Worm (Caenorhabditis elegans): ENCODE results near the gene arcp-1.
A peak's percentile ranks its signal among the peaks of the same experiment; 100 is the strongest.

arcp-1 gene

ce11 chrIII:3765460-3765859 is 6.2 kb upstream of the arcp-1 start, which contains the start of gene C44F1.1:
Gene C44F1.1 (minus strand): TSS chrIII:3765560.
- TF ChIP-seq nhr-111 (GFP tag; optimal IDR thresholded peaks at IDR 0.05) (no peak), aha-1 (tag) (peak; percentile 10)

DNA sequence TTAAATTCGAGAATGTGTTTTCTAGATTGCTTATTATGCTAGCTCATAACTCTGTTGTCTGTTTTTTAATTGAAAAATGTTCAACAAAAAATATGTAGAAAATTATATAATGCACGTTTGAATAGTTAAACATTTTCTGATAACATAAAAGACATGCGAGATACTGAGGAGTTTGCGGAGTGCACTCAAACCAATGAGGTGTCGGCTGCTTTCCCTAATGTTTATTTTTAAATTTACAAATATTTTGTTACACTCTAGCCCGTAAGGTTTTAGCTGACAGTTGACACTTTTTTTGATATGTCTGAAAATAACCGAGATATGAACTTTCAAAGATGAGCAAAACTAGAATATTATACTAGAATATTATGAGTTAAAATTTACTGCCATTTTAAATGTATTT is 5.4 kb upstream of the arcp-1 start:
- TF ChIP-seq dmd-6 (GFP tag; IDR thresholded peaks at IDR 0.05) (no peak), daf-16 (GFP tag; optimal IDR thresholded peaks at IDR 0.05) (no peak), daf-16 (tag; optimal IDR thresholded peaks at IDR 0.05) (peak; percentile 10), dve-1 (tag; optimal IDR thresholded peaks at IDR 0.05; ENCODE audit: insufficient read depth) (peak; percentile 40)

- TF ChIP-seq mep-1 (tag; optimal IDR thresholded peaks at IDR 0.05), result no peak
- TF ChIP-seq nhr-28 (tag; optimal IDR thresholded peaks at IDR 0.05), result peak; percentile 77
- TF ChIP-seq daf-16 (GFP tag; optimal IDR thresholded peaks at IDR 0.05), result no peak
- TF ChIP-seq daf-16 (tag; optimal IDR thresholded peaks at IDR 0.05), result peak; percentile 9
- TF ChIP-seq nhr-77 (tag; optimal IDR thresholded peaks at IDR 0.05), result peak; percentile 43
- TF ChIP-seq dmd-6 (GFP tag; IDR thresholded peaks at IDR 0.05), result peak; percentile 63
- TF ChIP-seq hlh-11 (tag; optimal IDR thresholded peaks at IDR 0.05), result peak; percentile 72
- no peak for TF ChIP-seq snpc-4 (tag; optimal IDR thresholded peaks at IDR 0.05)
- no peak for TF ChIP-seq nhr-41 (GFP tag; IDR thresholded peaks at IDR 0.05)
- peak; percentile 11 for TF ChIP-seq hlh-30 (tag; optimal IDR thresholded peaks at IDR 0.05; ENCODE audit: insufficient read depth)
- no peak for TF ChIP-seq php-3 (GFP tag; IDR thresholded peaks at IDR 0.05)
- peak; percentile 77 for TF ChIP-seq pqm-1 (tag; optimal IDR thresholded peaks at IDR 0.05)
- no peak for TF ChIP-seq unc-130 (GFP tag; optimal IDR thresholded peaks at IDR 0.05)
- no peak for TF ChIP-seq vab-7 (GFP tag; IDR thresholded peaks at IDR 0.05)
- TF ChIP-seq mxl-3 (GFP tag; optimal IDR thresholded peaks at IDR 0.05), result peak; percentile 15
These were observed 4.8 kb upstream of the arcp-1 start for ce11 chrIII:3764043-3764442.

ce11 chrIII:3745138-3745537 is 14.1 kb downstream of the arcp-1 start, which contains the start of gene lin-48:
Gene lin-48 (plus strand): TSS chrIII:3745438.
- TF ChIP-seq unc-62 (GFP tag; optimal IDR thresholded peaks at IDR 0.05 in 1 of 2) (peak in 1 of 2 experiments; percentile 26), unc-62 (tag; optimal IDR thresholded peaks at IDR 0.05) (no peak), lsy-2 (tag; optimal IDR thresholded peaks at IDR 0.05) (no peak)

DNA sequence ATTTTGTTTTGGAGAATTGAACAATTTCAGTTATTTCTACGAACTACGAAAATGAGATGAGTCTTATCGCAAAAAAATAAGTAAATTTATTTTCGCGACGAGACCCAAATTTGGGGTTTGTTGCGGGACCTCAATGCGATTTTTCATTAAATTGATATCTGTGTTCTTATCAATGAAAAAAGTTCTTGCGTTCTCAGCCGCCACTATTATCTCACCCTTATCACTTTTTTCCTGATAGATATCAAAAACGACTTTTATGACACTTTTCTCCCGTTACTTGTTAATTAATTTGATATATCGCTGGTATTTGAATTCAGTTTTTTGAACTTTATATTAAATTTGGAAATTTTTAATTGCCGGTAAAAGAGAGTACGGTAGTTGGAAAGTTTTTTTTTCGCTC is 15.8 kb downstream of the arcp-1 start:
- TF ChIP-seq lim-7 (GFP tag; IDR thresholded peaks at IDR 0.05) (no peak), egl-43 (GFP tag; IDR thresholded peaks at IDR 0.05) (no peak), sdz-12 (GFP tag; optimal IDR thresholded peaks at IDR 0.05) (no peak), nhr-48 (tag; optimal IDR thresholded peaks at IDR 0.05) (no peak), ceh-62 (tag; optimal IDR thresholded peaks at IDR 0.05) (no peak), aha-1 (tag) (no peak), ztf-7 (tag; optimal IDR thresholded peaks at IDR 0.05) (no peak), gei-8 (GFP tag; optimal IDR thresholded peaks at IDR 0.05) (no peak), fkh-10 (GFP tag; optimal IDR thresholded peaks at IDR 0.05) (no peak), dve-1 (tag; optimal IDR thresholded peaks at IDR 0.05; ENCODE audit: insufficient read depth) (no peak)

- TF ChIP-seq set-16 (GFP tag; IDR thresholded peaks at IDR 0.05) (peak; percentile 37), lin-1 (GFP tag; IDR thresholded peaks at IDR 0.05) (no peak)
These were observed 17.1 kb downstream of the arcp-1 start for ce11 chrIII:3742090-3742489.

ce11 chrIII:3738331-3738730 is 20.9 kb downstream of the arcp-1 start:
- TF ChIP-seq nhr-77 (tag; optimal IDR thresholded peaks at IDR 0.05) (no peak), lim-7 (GFP tag; IDR thresholded peaks at IDR 0.05) (no peak), zag-1 (tag; optimal IDR thresholded peaks at IDR 0.05) (no peak), mes-2 (tag; optimal IDR thresholded peaks at IDR 0.05; ENCODE audit: poor library complexity, severe bottlenecking) (no peak), nhr-11 (tag; optimal IDR thresholded peaks at IDR 0.05) (no peak), lin-38 (GFP tag; IDR thresholded peaks at IDR 0.05) (no peak), ceh-32 (tag; optimal IDR thresholded peaks at IDR 0.05; ENCODE audit: poor library complexity) (no peak), zip-2 (tag; optimal IDR thresholded peaks at IDR 0.05) (no peak), aha-1 (tag) (no peak), ces-1 (GFP tag; optimal IDR thresholded peaks at IDR 0.05) (no peak), D1046.2 (GFP tag; IDR thresholded peaks at IDR 0.05) (no peak), ceh-20 (GFP tag; IDR thresholded peaks at IDR 0.05) (no peak), set-16 (GFP tag; IDR thresholded peaks at IDR 0.05) (no peak), daf-12 (tag; optimal IDR thresholded peaks at IDR 0.05) (no peak), pha-4 (GFP tag; IDR thresholded peaks at IDR 0.05) (no peak), pha-4 (tag; optimal IDR thresholded peaks at IDR 0.05) (no peak)

Measured in whole organism, L4 larva.